Worm (Caenorhabditis elegans) whole organism, L2 larva: ENCODE data around the gene fbxa-112.

Experiments
- F13H6.1 ChIP-seq: sonication (generic microtip); optimal IDR thresholded peaks from 2 replicates; lab custom pipeline; 2016; ENCODE audit warnings: missing genetic modification characterization, missing compliant biosample characterization
- alr-1 ChIP-seq: fragments of 150-350 bp; optimal IDR thresholded peaks from 2 replicates; lab custom pipeline; 2014; ENCODE audit warnings: missing biosample characterization, missing genetic modification characterization
- aly-2 ChIP-seq: fragments of 150-350 bp; optimal IDR thresholded peaks from 2 replicates; lab custom pipeline; 2014; ENCODE audit warnings: missing biosample characterization, missing genetic modification characterization
- egl-27 ChIP-seq: sonication (generic microtip); optimal IDR thresholded peaks from 3 replicates; lab custom pipeline; 2017; ENCODE audit warnings: missing biosample characterization, missing genetic modification reagents, missing genetic modification characterization
- fos-1 ChIP-seq: fragments of 150-350 bp; optimal IDR thresholded peaks from 2 replicates; lab custom pipeline; 2014; ENCODE audit warnings: missing biosample characterization, missing genetic modification characterization
- gmeb-1 ChIP-seq: fragments of 150-350 bp; optimal IDR thresholded peaks from 2 replicates; lab custom pipeline; 2014; ENCODE audit warnings: missing biosample characterization, missing genetic modification characterization
- nhr-12 ChIP-seq: fragments of 150-350 bp; optimal IDR thresholded peaks from 2 replicates; lab custom pipeline; 2014; ENCODE audit warnings: missing biosample characterization, missing genetic modification characterization
- nhr-21 ChIP-seq: fragments of 150-350 bp; optimal IDR thresholded peaks from 2 replicates; lab custom pipeline; 2014; ENCODE audit warnings: missing biosample characterization, missing genetic modification characterization
- nhr-25 ChIP-seq: fragments of 150-350 bp; sonication (generic microtip); optimal IDR thresholded peaks from 3 replicates; lab custom pipeline; 2014; ENCODE audit warnings: missing biosample characterization, missing genetic modification characterization
- skn-1 ChIP-seq: sonication (generic microtip); optimal IDR thresholded peaks from 2 replicates; lab custom pipeline; 2017; ENCODE audit warnings: missing biosample characterization, missing genetic modification characterization
- snpc-4 ChIP-seq: fragments of 150-350 bp; optimal IDR thresholded peaks from 2 replicates; lab custom pipeline; 2014; ENCODE audit warnings: missing biosample characterization, missing genetic modification characterization
- unc-62 ChIP-seq: fragments of 150-350 bp; optimal IDR thresholded peaks from 2 replicates; lab custom pipeline; 2014; ENCODE audit warnings: missing biosample characterization, missing genetic modification reagents, missing genetic modification characterization
- ztf-11 ChIP-seq: sonication (generic microtip); optimal IDR thresholded peaks from 2 replicates; lab custom pipeline; 2017; ENCODE audit warnings: missing biosample characterization, missing genetic modification characterization

ce11 chrV:16919675-16920074 is 28.2 kb downstream of the fbxa-112 start:
- TF ChIP-seq egl-27 (tag; lab: Kevin White, UChicago) (no peak), snpc-4 (tag; lab: Kevin White, UChicago) (no peak), alr-1 (tag; lab: Kevin White, UChicago) (no peak), aly-2 (no peak), fos-1 (tag; lab: Kevin White, UChicago) (no peak), gmeb-1 (tag; lab: Kevin White, UChicago) (no peak), unc-62 (GFP tag; lab: Kevin White, UChicago) (no peak), nhr-25 (tag; lab: Kevin White, UChicago) (no peak), F13H6.1 (no peak), nhr-12 (tag; lab: Kevin White, UChicago) (no peak), ztf-11 (tag; lab: Kevin White, UChicago) (no peak), nhr-21 (tag; lab: Kevin White, UChicago) (no peak), skn-1 (no peak)
